Fruit fly (Drosophila melanogaster) whole organism, embryonic: ENCODE measurements around the gene CG13949.

Experiments
- Antp ChIP-seq: fragments of 200-800 bp; sonication (Bioruptor generic); optimal IDR thresholded peaks from 3 replicates; lab custom pipeline; 2016; ENCODE audit warnings: missing biosample characterization, missing genetic modification characterization
- Atf6 ChIP-seq: fragments of 200-800 bp; sonication (Bioruptor generic); IDR thresholded peaks from 2 replicates; pipeline ENCODE4 v1.3.6; 2022; ENCODE audit warnings: missing biosample characterization, missing genetic modification characterization
- C15 ChIP-seq: fragments of 200-800 bp; sonication (Bioruptor generic); IDR thresholded peaks from 3 replicates; pipeline ENCODE4 v1.3.6; 2022; ENCODE audit warnings: missing biosample characterization, missing genetic modification characterization
- CG10543 ChIP-seq: fragments of 200-800 bp; sonication (Bioruptor generic); optimal IDR thresholded peaks from 3 replicates; lab custom pipeline; 2017; ENCODE audit warnings: missing biosample characterization, mild to moderate bottlenecking, missing genetic modification characterization, moderate library complexity
- CG12155 ChIP-seq: fragments of 200-800 bp; sonication (Bioruptor generic); optimal IDR thresholded peaks from 3 replicates; lab custom pipeline; 2016; ENCODE audit warnings: missing biosample characterization, missing genetic modification characterization
- CG13894 ChIP-seq: fragments of 200-800 bp; sonication (Bioruptor generic); optimal IDR thresholded peaks from 3 replicates; lab custom pipeline; 2018; ENCODE audit warnings: missing biosample characterization, mild to moderate bottlenecking, missing genetic modification characterization, moderate library complexity
- CG1602 ChIP-seq: fragments of 200-800 bp; sonication (Bioruptor generic); optimal IDR thresholded peaks from 3 replicates; lab custom pipeline; 2016; ENCODE audit warnings: missing biosample characterization, missing genetic modification characterization
- CG17186 ChIP-seq: fragments of 200-800 bp; sonication (Bioruptor generic); optimal IDR thresholded peaks from 3 replicates; lab custom pipeline; 2017; ENCODE audit warnings: missing biosample characterization, missing genetic modification reagents, missing genetic modification characterization
- CG17359 ChIP-seq: fragments of 200-800 bp; sonication (Bioruptor generic); optimal IDR thresholded peaks from 3 replicates; lab custom pipeline; 2018; ENCODE audit warnings: missing biosample characterization, mild to moderate bottlenecking, missing genetic modification characterization, moderate library complexity
- CG18262 ChIP-seq: fragments of 200-800 bp; optimal IDR thresholded peaks from 3 replicates; lab custom pipeline; 2019; ENCODE audit warnings: missing biosample characterization, mild to moderate bottlenecking, missing genetic modification characterization, moderate library complexity
- CG2199 ChIP-seq: fragments of 200-800 bp; sonication (Bioruptor generic); IDR thresholded peaks from 3 replicates; pipeline ENCODE4 v1.3.6; 2022; ENCODE audit warnings: missing biosample characterization, missing genetic modification characterization
- CG30403 ChIP-seq: fragments of 200-800 bp; sonication (Bioruptor generic); optimal IDR thresholded peaks from 3 replicates; lab custom pipeline; 2016; ENCODE audit warnings: missing biosample characterization, missing genetic modification characterization
- CG4404 ChIP-seq: fragments of 200-800 bp; sonication (Bioruptor generic); IDR thresholded peaks from 2 replicates; pipeline ENCODE4 v1.3.6; 2022; ENCODE audit warnings: missing biosample characterization, missing genetic modification characterization
- CG6654 ChIP-seq: fragments of 200-800 bp; sonication (Bioruptor generic); optimal IDR thresholded peaks from 2 replicates; lab custom pipeline; 2017; ENCODE audit warnings: missing biosample characterization, mild to moderate bottlenecking, missing genetic modification characterization
- CG6854 ChIP-seq: fragments of 200-800 bp; sonication (Bioruptor generic); optimal IDR thresholded peaks from 3 replicates; lab custom pipeline; 2017; ENCODE audit warnings: missing biosample characterization, mild to moderate bottlenecking, missing genetic modification characterization
- CG7271 ChIP-seq: fragments of 200-800 bp; sonication (Bioruptor generic); optimal IDR thresholded peaks from 2 replicates; lab custom pipeline; 2018; ENCODE audit warnings: missing biosample characterization, mild to moderate bottlenecking, missing genetic modification characterization, moderate library complexity
- CG7357 ChIP-seq: fragments of 200-800 bp; sonication (Bioruptor generic); IDR thresholded peaks from 3 replicates; pipeline ENCODE4 v1.3.6; 2022; ENCODE audit warnings: missing biosample characterization, missing genetic modification characterization
- CG7556 ChIP-seq: fragments of 200-800 bp; sonication (Bioruptor generic); optimal IDR thresholded peaks from 2 replicates; lab custom pipeline; 2017; ENCODE audit warnings: missing biosample characterization, mild to moderate bottlenecking, missing genetic modification characterization
- CG7786 ChIP-seq: fragments of 200-800 bp; sonication (Bioruptor generic); optimal IDR thresholded peaks from 2 replicates; lab custom pipeline; 2016; ENCODE audit warnings: missing biosample characterization, missing genetic modification characterization
- CG7987 ChIP-seq: fragments of 200-800 bp; sonication (Bioruptor generic); optimal IDR thresholded peaks from 2 replicates; lab custom pipeline; 2018; ENCODE audit warnings: missing biosample characterization, mild to moderate bottlenecking, missing genetic modification characterization, moderate library complexity
- CG8944 ChIP-seq: fragments of 200-800 bp; sonication (Bioruptor generic); optimal IDR thresholded peaks from 3 replicates; lab custom pipeline; 2016; ENCODE audit warnings: missing biosample characterization, missing genetic modification characterization
- Chrac-16 ChIP-seq: fragments of 200-800 bp; sonication (Bioruptor generic); optimal IDR thresholded peaks from 3 replicates; lab custom pipeline; 2016; ENCODE audit warnings: missing biosample characterization, missing genetic modification characterization
- Deaf1 ChIP-seq: fragments of 200-800 bp; optimal IDR thresholded peaks from 3 replicates; lab custom pipeline; 2019; ENCODE audit warnings: missing biosample characterization, mild to moderate bottlenecking, missing genetic modification characterization, moderate library complexity
- Dek ChIP-seq: fragments of 200-800 bp; sonication (Bioruptor generic); optimal IDR thresholded peaks from 3 replicates; lab custom pipeline; 2019; ENCODE audit warnings: missing biosample characterization, mild to moderate bottlenecking, missing genetic modification characterization, moderate library complexity
- Dip3 ChIP-seq: fragments of 200-800 bp; sonication (Bioruptor generic); optimal IDR thresholded peaks from 3 replicates; lab custom pipeline; 2016; ENCODE audit warnings: missing biosample characterization, missing genetic modification characterization
- Fer1 ChIP-seq: fragments of 200-800 bp; sonication (Bioruptor generic); optimal IDR thresholded peaks from 2 replicates; lab custom pipeline; 2017; ENCODE audit warnings: missing biosample characterization, mild to moderate bottlenecking, missing genetic modification characterization
- HLH54F ChIP-seq: fragments of 200-800 bp; sonication (Bioruptor generic); optimal IDR thresholded peaks from 3 replicates; lab custom pipeline; 2016; ENCODE audit warnings: missing biosample characterization, missing genetic modification characterization
- Mes4 ChIP-seq: fragments of 200-800 bp; sonication (Bioruptor generic); optimal IDR thresholded peaks from 2 replicates; lab custom pipeline; 2016; ENCODE audit warnings: missing biosample characterization, missing genetic modification characterization
- NC2α ChIP-seq: fragments of 200-800 bp; sonication (Bioruptor generic); optimal IDR thresholded peaks from 2 replicates; lab custom pipeline; 2016; ENCODE audit warnings: missing biosample characterization, missing genetic modification characterization
- Optix ChIP-seq: fragments of 200-800 bp; sonication (Bioruptor generic); IDR thresholded peaks from 3 replicates; pipeline ENCODE4 v1.3.6; 2022; ENCODE audit warnings: missing biosample characterization, missing genetic modification characterization
- Ravus ChIP-seq: fragments of 200-800 bp; sonication (Bioruptor generic); IDR thresholded peaks from 2 replicates; pipeline ENCODE4 v1.3.6; 2022; ENCODE audit warnings: missing biosample characterization, missing genetic modification characterization
- Rx ChIP-seq: fragments of 200-800 bp; sonication (Bioruptor generic); IDR thresholded peaks from 2 replicates; pipeline ENCODE4 v1.3.6; 2022; ENCODE audit warnings: missing biosample characterization, missing genetic modification characterization
- YL-1 ChIP-seq: fragments of 200-800 bp; sonication (Bioruptor generic); optimal IDR thresholded peaks from 3 replicates; lab custom pipeline; 2017; ENCODE audit warnings: missing biosample characterization, mild to moderate bottlenecking, missing genetic modification characterization
- al ChIP-seq: fragments of 200-800 bp; sonication (Bioruptor generic); IDR thresholded peaks from 2 replicates; pipeline ENCODE4 v1.3.6; 2022; ENCODE audit warnings: missing biosample characterization, missing genetic modification characterization
- caup ChIP-seq: fragments of 200-800 bp; sonication (Bioruptor generic); optimal IDR thresholded peaks from 3 replicates; lab custom pipeline; 2017; ENCODE audit warnings: missing biosample characterization, mild to moderate bottlenecking, missing genetic modification characterization, moderate library complexity; ENCODE audit not compliant: severe bottlenecking
- chn ChIP-seq: fragments of 200-800 bp; sonication (Bioruptor generic); optimal IDR thresholded peaks from 2 replicates; lab custom pipeline; 2016; ENCODE audit warnings: missing biosample characterization, missing genetic modification characterization
- dimm ChIP-seq: fragments of 200-800 bp; sonication (Bioruptor generic); IDR thresholded peaks from 2 replicates; pipeline ENCODE4 v1.3.6; 2022; ENCODE audit warnings: missing biosample characterization, missing genetic modification characterization
- en ChIP-seq: fragments of 200-800 bp; sonication (Bioruptor generic); optimal IDR thresholded peaks from 2 replicates; lab custom pipeline; 2016; ENCODE audit warnings: missing biosample characterization, missing genetic modification characterization
- gfzf ChIP-seq: fragments of 200-800 bp; sonication (Bioruptor generic); optimal IDR thresholded peaks from 2 replicates; lab custom pipeline; 2016; ENCODE audit warnings: missing biosample characterization, mild to moderate bottlenecking, missing genetic modification characterization, moderate library complexity
- grau ChIP-seq: fragments of 200-800 bp; optimal IDR thresholded peaks from 3 replicates; lab custom pipeline; 2019; ENCODE audit warnings: missing biosample characterization, mild to moderate bottlenecking, missing genetic modification characterization, moderate library complexity
- kni ChIP-seq: fragments of 200-800 bp; sonication (Bioruptor generic); optimal IDR thresholded peaks from 3 replicates; lab custom pipeline; 2017; ENCODE audit warnings: mild to moderate bottlenecking, missing biosample characterization, missing genetic modification reagents, missing genetic modification characterization
- mirr ChIP-seq: fragments of 200-800 bp; sonication (Bioruptor generic); optimal IDR thresholded peaks from 3 replicates; lab custom pipeline; 2018; ENCODE audit warnings: missing biosample characterization, mild to moderate bottlenecking, missing genetic modification characterization
- ranshi ChIP-seq: fragments of 200-800 bp; sonication (Bioruptor generic); IDR thresholded peaks from 2 replicates; pipeline ENCODE4 v1.3.6; 2022; ENCODE audit warnings: missing biosample characterization, missing genetic modification characterization
- sc ChIP-seq, 3 experiments: fragments of >200 bp in 2 of 3; fragments of 200-800 bp in 1 of 3; sonication (Bioruptor generic) in 1 of 3; optimal IDR thresholded peaks; 2 replicates in 2 of 3; 3 replicates in 1 of 3; lab custom pipeline; 2017; ENCODE audit warnings: mild to moderate bottlenecking in 1 of 3, missing biosample characterization in 1 of 3, missing genetic modification characterization in 1 of 3, missing genetic modification reagents in 1 of 3
- sd ChIP-seq: fragments of 200-800 bp; sonication (Bioruptor generic); optimal IDR thresholded peaks from 3 replicates; lab custom pipeline; 2018; ENCODE audit warnings: missing biosample characterization, mild to moderate bottlenecking, missing genetic modification characterization, moderate library complexity
- seq ChIP-seq: fragments of 200-800 bp; sonication (Bioruptor generic); IDR thresholded peaks from 2 replicates; pipeline ENCODE4 v1.3.6; 2022; ENCODE audit warnings: missing biosample characterization, missing genetic modification characterization
- sisA ChIP-seq: fragments of 200-800 bp; sonication (Bioruptor generic); IDR thresholded peaks from 2 replicates; pipeline ENCODE4 v1.3.6; 2022; ENCODE audit warnings: missing biosample characterization, missing genetic modification characterization
- slbo ChIP-seq: fragments of 200-800 bp; sonication (Bioruptor generic); IDR thresholded peaks from 2 replicates; pipeline ENCODE4 v1.3.6; 2022; ENCODE audit warnings: missing biosample characterization, missing genetic modification characterization
- twi ChIP-seq: fragments of 200-800 bp; optimal IDR thresholded peaks from 2 replicates; lab custom pipeline; 2019; ENCODE audit warnings: missing biosample characterization, mild to moderate bottlenecking, missing genetic modification characterization, moderate library complexity
- vnd ChIP-seq: fragments of 200-800 bp; sonication (Bioruptor generic); IDR thresholded peaks from 3 replicates; pipeline ENCODE4 v1.3.6; 2022; ENCODE audit warnings: missing biosample characterization, missing genetic modification characterization; ENCODE audit not compliant: partially characterized antibody
- zfh2 ChIP-seq: fragments of 200-800 bp; sonication (Bioruptor generic); optimal IDR thresholded peaks from 2 replicates; lab custom pipeline; 2016; ENCODE audit warnings: missing biosample characterization, missing genetic modification characterization

CG13949 gene

dm6 chr2L:837989-838388 lies 17.1 kb upstream of the CG13949 start (continued):
- no peak for TF ChIP-seq CG2199 (GFP tag; lab: Robert Waterston, UW)
- TF ChIP-seq CG7271: no peak
- no peak for TF ChIP-seq sc (optimal IDR thresholded peaks at IDR 0.05; lab: Kevin White, UChicago)
- peak; percentile 58 for TF ChIP-seq sc (GFP tag; optimal IDR thresholded peaks at IDR 0.05; lab: Kevin White, UChicago)
- peak; percentile 58 for TF ChIP-seq Chrac-16 (GFP tag; lab: Kevin White, UChicago)
- peak; percentile 64 for TF ChIP-seq chn (GFP tag; lab: Kevin White, UChicago)
- TF ChIP-seq CG7556 (GFP tag; lab: Kevin White, UChicago): no peak
- TF ChIP-seq CG18262 (tag; lab: Kevin White, UChicago): no peak
- TF ChIP-seq slbo (GFP tag; lab: Robert Waterston, UW): peak; percentile 74
- no peak for TF ChIP-seq Fer1 (GFP tag; lab: Kevin White, UChicago)
- TF ChIP-seq ranshi (GFP tag; lab: Robert Waterston, UW): peak; percentile 40; the same call in 1 of the 2 replicates
- no peak for TF ChIP-seq CG17186 (GFP tag; lab: Kevin White, UChicago)
- TF ChIP-seq NC2α (GFP tag; lab: Kevin White, UChicago): no peak
- TF ChIP-seq al: no peak
- TF ChIP-seq Antp (GFP tag; lab: Kevin White, UChicago): peak; percentile 36
- no peak for TF ChIP-seq Ravus (GFP tag; lab: Robert Waterston, UW)
- TF ChIP-seq grau (tag; lab: Kevin White, UChicago): no peak
- TF ChIP-seq CG6854 (GFP tag; lab: Kevin White, UChicago): no peak
- peak; percentile 39; the same call in 1 of the 2 replicates for TF ChIP-seq seq (GFP tag; lab: Robert Waterston, UW)
- 0 out of 3 replicates have a peak, but pooled peaks have one; percentile 8 for TF ChIP-seq C15 (GFP tag; lab: Robert Waterston, UW)
- no peak for TF ChIP-seq CG13894 (tag; lab: Kevin White, UChicago)
- no peak for TF ChIP-seq twi
- no peak for TF ChIP-seq sd
- TF ChIP-seq CG30403 (GFP tag; lab: Kevin White, UChicago): peak; percentile 38
- no peak for TF ChIP-seq Deaf1 (tag; lab: Kevin White, UChicago)
- no peak for TF ChIP-seq CG10543
- TF ChIP-seq Mes4 (GFP tag; lab: Kevin White, UChicago): peak; percentile 33
- TF ChIP-seq Dek (tag; lab: Kevin White, UChicago): no peak
- peak; percentile 46 for TF ChIP-seq CG7786
- TF ChIP-seq CG17359 (tag; lab: Kevin White, UChicago): peak; percentile 0
- TF ChIP-seq zfh2 (GFP tag; lab: Kevin White, UChicago): no peak
- no peak for TF ChIP-seq gfzf (GFP tag; lab: Kevin White, UChicago)
- peak; percentile 27; the same call in 1 of the 2 replicates for TF ChIP-seq Atf6 (GFP tag; lab: Robert Waterston, UW)
- TF ChIP-seq YL-1 (GFP tag; lab: Kevin White, UChicago): no peak
- no peak for TF ChIP-seq caup (GFP tag; lab: Kevin White, UChicago)
- TF ChIP-seq CG12155 (GFP tag; lab: Kevin White, UChicago): no peak
- no peak for TF ChIP-seq dimm
- TF ChIP-seq Optix (GFP tag; lab: Robert Waterston, UW): peak; percentile 56; the same call in 1 of the 3 replicates
- no peak for TF ChIP-seq en
- TF ChIP-seq Dip3 (GFP tag; lab: Kevin White, UChicago): peak; percentile 28
- TF ChIP-seq sisA (GFP tag; lab: Robert Waterston, UW): peak; percentile 44; the same call in 1 of the 2 replicates
- peak; percentile 55; the same call in 1 of the 2 replicates for TF ChIP-seq Rx (GFP tag; lab: Robert Waterston, UW)
- TF ChIP-seq CG7357 (GFP tag; lab: Robert Waterston, UW): no peak
- TF ChIP-seq CG7987: no peak
- TF ChIP-seq mirr (GFP tag; lab: Kevin White, UChicago): no peak
- no peak for TF ChIP-seq vnd (GFP tag; lab: Robert Waterston, UW)
- TF ChIP-seq CG4404 (GFP tag; lab: Robert Waterston, UW): no peak
- TF ChIP-seq HLH54F (GFP tag; lab: Kevin White, UChicago): no peak
- peak; percentile 52 for TF ChIP-seq CG8944
- no peak for TF ChIP-seq CG6654
- no peak for TF ChIP-seq kni
- TF ChIP-seq CG1602 (GFP tag; lab: Kevin White, UChicago): peak; percentile 56
